Worm (Caenorhabditis elegans) whole organism, mixed stage, embryonic: ENCODE measurements around the gene Y75B12B.3.

Source experiments
- bed-3 ChIP-seq: fragments of 200-800 bp; sonication (Bioruptor generic); optimal IDR thresholded peaks from 3 replicates; lab custom pipeline; 2018; ENCODE audit warnings: mild to moderate bottlenecking, missing genetic modification characterization, moderate library complexity, missing compliant biosample characterization
- blmp-1 ChIP-seq: fragments of 150-350 bp; optimal IDR thresholded peaks from 2 replicates; lab custom pipeline; 2014; ENCODE audit warnings: missing biosample characterization, missing genetic modification characterization
- ceh-39 ChIP-seq: fragments of 150-350 bp; optimal IDR thresholded peaks from 2 replicates; lab custom pipeline; 2014; ENCODE audit warnings: missing biosample characterization, missing genetic modification characterization
- ceh-43 ChIP-seq: fragments of 200-800 bp; sonication (Bioruptor generic); optimal IDR thresholded peaks from 2 replicates; lab custom pipeline; 2018; ENCODE audit warnings: mild to moderate bottlenecking, missing genetic modification characterization, moderate library complexity, missing compliant biosample characterization
- ceh-83 ChIP-seq: fragments of 200-800 bp; sonication (Bioruptor generic); optimal IDR thresholded peaks from 2 replicates; lab custom pipeline; 2018; ENCODE audit warnings: mild to moderate bottlenecking, missing genetic modification characterization, missing compliant biosample characterization
- ces-1 ChIP-seq: fragments of 150-350 bp; optimal IDR thresholded peaks from 2 replicates; lab custom pipeline; 2014; ENCODE audit warnings: missing biosample characterization, missing genetic modification reagents, missing genetic modification characterization
- drap-1 ChIP-seq: fragments of 200-800 bp; sonication (Bioruptor generic); optimal IDR thresholded peaks from 3 replicates; lab custom pipeline; 2018; ENCODE audit warnings: mild to moderate bottlenecking, missing genetic modification characterization, missing compliant biosample characterization
- elt-1 ChIP-seq: sonication (generic microtip); optimal IDR thresholded peaks from 2 replicates; lab custom pipeline; 2017; ENCODE audit warnings: missing genetic modification characterization, mild to moderate bottlenecking, missing compliant biosample characterization, antibody characterized with exemption, moderate library complexity, borderline replicate concordance; ENCODE audit not compliant: insufficient read depth
- elt-3 ChIP-seq: fragments of 150-350 bp; optimal IDR thresholded peaks from 2 replicates; lab custom pipeline; 2014; ENCODE audit warnings: missing biosample characterization, missing genetic modification characterization
- flh-1 ChIP-seq: fragments of 200-800 bp; sonication (Bioruptor generic); optimal IDR thresholded peaks from 2 replicates; lab custom pipeline; 2018; ENCODE audit warnings: mild to moderate bottlenecking, missing genetic modification characterization, moderate library complexity, missing compliant biosample characterization
- hlh-1 ChIP-seq: fragments of 150-350 bp; optimal IDR thresholded peaks from 2 replicates; lab custom pipeline; 2014; ENCODE audit warnings: missing biosample characterization, missing genetic modification reagents, missing genetic modification characterization
- lin-13 ChIP-seq: fragments of 150-350 bp; optimal IDR thresholded peaks from 2 replicates; lab custom pipeline; 2014; ENCODE audit warnings: missing biosample characterization, missing genetic modification characterization
- lin-32 ChIP-seq: fragments of 200-800 bp; sonication (Bioruptor generic); optimal IDR thresholded peaks from 2 replicates; lab custom pipeline; 2018; ENCODE audit warnings: mild to moderate bottlenecking, missing genetic modification characterization, missing compliant biosample characterization
- lsy-2 ChIP-seq: fragments of 150-350 bp; optimal IDR thresholded peaks from 2 replicates; lab custom pipeline; 2014; ENCODE audit warnings: missing biosample characterization, missing genetic modification characterization
- mab-5 ChIP-seq: fragments of 150-350 bp; optimal IDR thresholded peaks from 2 replicates; lab custom pipeline; 2014; ENCODE audit warnings: missing biosample characterization, missing genetic modification characterization
- mep-1 ChIP-seq: fragments of 150-350 bp; optimal IDR thresholded peaks from 2 replicates; lab custom pipeline; 2017; ENCODE audit warnings: missing biosample characterization, missing genetic modification reagents, missing genetic modification characterization, inconsistent platforms
- mls-2 ChIP-seq: sonication (generic microtip); optimal IDR thresholded peaks from 2 replicates; lab custom pipeline; 2016; ENCODE audit warnings: mild to moderate bottlenecking, missing genetic modification characterization, moderate library complexity, missing compliant biosample characterization
- nhr-12 ChIP-seq: fragments of 150-350 bp; optimal IDR thresholded peaks from 2 replicates; lab custom pipeline; 2014; ENCODE audit warnings: missing biosample characterization, missing genetic modification characterization
- nhr-2 ChIP-seq: fragments of 150-350 bp; optimal IDR thresholded peaks from 2 replicates; lab custom pipeline; 2014; ENCODE audit warnings: missing biosample characterization, missing genetic modification characterization
- nhr-237 ChIP-seq: fragments of 150-350 bp; optimal IDR thresholded peaks from 2 replicates; lab custom pipeline; 2014; ENCODE audit warnings: missing biosample characterization, missing genetic modification characterization
- nhr-28 ChIP-seq: fragments of 150-350 bp; optimal IDR thresholded peaks from 2 replicates; lab custom pipeline; 2014; ENCODE audit warnings: missing biosample characterization, missing genetic modification characterization
- nhr-76 ChIP-seq: sonication (generic microtip); optimal IDR thresholded peaks from 2 replicates; lab custom pipeline; 2017; ENCODE audit warnings: missing biosample characterization, missing genetic modification characterization
- pha-4 ChIP-seq: fragments of 150-350 bp; optimal IDR thresholded peaks from 2 replicates; lab custom pipeline; 2018; ENCODE audit warnings: missing biosample characterization, missing genetic modification reagents, missing genetic modification characterization
- snpc-4 ChIP-seq: fragments of 150-350 bp; optimal IDR thresholded peaks from 2 replicates; lab custom pipeline; 2014; ENCODE audit warnings: missing biosample characterization, missing genetic modification characterization
- sptf-1 ChIP-seq: sonication (generic microtip); optimal IDR thresholded peaks from 2 replicates; lab custom pipeline; 2017; ENCODE audit warnings: mild to moderate bottlenecking, missing genetic modification characterization, moderate library complexity, missing compliant biosample characterization
- tbx-8 ChIP-seq: fragments of 200-800 bp; sonication (Bioruptor generic); optimal IDR thresholded peaks from 2 replicates; lab custom pipeline; 2018; ENCODE audit warnings: mild to moderate bottlenecking, missing genetic modification characterization, moderate library complexity, missing compliant biosample characterization
- unc-120 ChIP-seq: sonication (generic microtip); optimal IDR thresholded peaks from 2 replicates; lab custom pipeline; 2017; ENCODE audit warnings: missing genetic modification characterization, missing compliant biosample characterization; ENCODE audit not compliant: poor library complexity, severe bottlenecking
- unc-39 ChIP-seq: fragments of 150-350 bp; optimal IDR thresholded peaks from 2 replicates; lab custom pipeline; 2014; ENCODE audit warnings: missing biosample characterization, missing genetic modification characterization
- unc-62 ChIP-seq: fragments of 150-350 bp; optimal IDR thresholded peaks from 2 replicates; lab custom pipeline; 2014; ENCODE audit warnings: missing biosample characterization, missing genetic modification reagents, missing genetic modification characterization
- zip-8 ChIP-seq: fragments of 150-350 bp; optimal IDR thresholded peaks from 2 replicates; lab custom pipeline; 2014; ENCODE audit warnings: missing biosample characterization, missing genetic modification characterization
- ztf-11 ChIP-seq: fragments of 150-350 bp; optimal IDR thresholded peaks from 2 replicates; lab custom pipeline; 2014; ENCODE audit warnings: missing biosample characterization, missing genetic modification characterization

Y75B12B.3 gene

DNA sequence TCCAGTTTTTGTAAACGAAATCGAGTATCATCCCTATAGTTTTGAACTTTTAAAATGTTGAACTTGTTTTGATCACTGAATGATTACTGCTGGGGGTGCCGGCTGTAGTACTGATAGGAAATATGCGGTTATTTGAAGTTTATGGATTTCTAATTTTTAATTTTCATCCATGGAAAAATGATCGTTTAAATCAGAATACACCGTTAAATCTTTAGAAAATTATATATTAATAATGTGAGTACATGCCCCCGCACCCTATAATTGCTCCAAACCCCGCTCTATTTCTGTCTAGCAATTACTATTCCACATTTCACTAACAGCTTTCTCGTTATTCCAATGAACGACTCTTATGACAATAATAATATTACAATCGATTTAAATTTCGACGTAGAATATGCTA lies 13.7 kb upstream of the Y75B12B.3 start, which contains the start of gene Y75B12B.10:
Gene Y75B12B.10, plus strand, starts transcription at position 301 of the 400 bp plus-strand sequence.
- TF ChIP-seq ceh-39 (tag; lab: Kevin White, UChicago) (no peak), nhr-76 (tag; lab: Kevin White, UChicago) (no peak), ceh-43 (no peak), ces-1 (GFP tag; lab: Kevin White, UChicago) (no peak), mep-1 (tag; lab: Kevin White, UChicago) (no peak), lin-13 (tag; lab: Kevin White, UChicago) (no peak), elt-1 (no peak), nhr-2 (tag; lab: Kevin White, UChicago) (no peak), unc-39 (no peak), hlh-1 (no peak), unc-120 (no peak), unc-62 (GFP tag; lab: Kevin White, UChicago) (no peak), nhr-28 (tag; lab: Kevin White, UChicago) (no peak), elt-3 (tag; lab: Kevin White, UChicago) (no peak), bed-3 (GFP tag; lab: Kevin White, UChicago) (no peak), lsy-2 (tag; lab: Kevin White, UChicago) (no peak), lin-32 (no peak), nhr-12 (tag; lab: Kevin White, UChicago) (no peak), sptf-1 (no peak), ztf-11 (tag; lab: Kevin White, UChicago) (no peak)

DNA sequence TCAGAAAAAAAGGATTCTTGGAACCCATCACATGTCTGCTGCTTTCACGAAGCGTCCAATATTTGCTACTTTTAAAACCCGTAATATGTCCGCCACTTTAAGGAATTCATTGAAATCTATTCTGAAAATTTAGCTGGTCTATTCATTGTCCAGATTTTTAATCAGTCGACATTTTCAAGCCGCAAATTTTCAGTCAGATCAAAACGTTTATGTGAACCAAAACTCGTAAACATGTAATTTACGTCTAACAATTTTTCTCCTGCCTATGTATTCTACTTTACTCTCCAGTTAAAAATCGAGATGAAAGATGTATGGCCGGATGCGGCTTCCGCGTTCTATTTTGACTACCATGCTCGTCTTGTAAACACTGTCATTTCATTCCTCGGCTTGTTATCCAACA lies 11.9 kb upstream of the Y75B12B.3 start, which contains the start of gene srw-1:
Gene srw-1, plus strand, starts transcription at position 301 of the 400 bp plus-strand sequence.
- no peak for TF ChIP-seq lin-13 (tag; lab: Kevin White, UChicago)
- no peak for TF ChIP-seq lsy-2 (tag; lab: Kevin White, UChicago)
- no peak for TF ChIP-seq nhr-2 (tag; lab: Kevin White, UChicago)
- TF ChIP-seq snpc-4, result no peak
- no peak for TF ChIP-seq ceh-43
- no peak for TF ChIP-seq zip-8 (tag; lab: Kevin White, UChicago)

DNA sequence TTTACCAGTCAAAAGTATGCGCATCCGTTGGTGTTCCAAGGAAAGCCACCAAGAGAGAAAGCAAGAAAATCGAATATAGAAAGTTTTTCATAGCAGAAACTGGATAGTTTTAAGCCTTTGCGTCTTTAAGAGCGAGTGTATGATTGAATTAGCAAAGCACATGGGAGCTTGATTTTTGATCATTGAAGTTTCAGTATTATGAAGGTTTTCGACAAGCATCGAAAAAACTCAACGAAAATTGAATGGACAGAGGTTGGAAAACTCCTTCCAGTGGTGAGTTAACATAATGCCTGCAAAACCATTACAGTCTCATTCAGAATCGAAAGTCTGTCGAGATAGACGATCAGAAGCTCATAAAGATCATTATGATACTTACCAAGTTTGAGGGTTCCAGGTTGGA lies 7.8 kb upstream of the Y75B12B.3 start, which contains the start of gene Y75B12B.13:
Gene Y75B12B.13, minus strand, starts transcription at position 101 of the 400 bp plus-strand sequence.
- no peak for TF ChIP-seq elt-1
- TF ChIP-seq, all 35 proteins: peak for 0

DNA sequence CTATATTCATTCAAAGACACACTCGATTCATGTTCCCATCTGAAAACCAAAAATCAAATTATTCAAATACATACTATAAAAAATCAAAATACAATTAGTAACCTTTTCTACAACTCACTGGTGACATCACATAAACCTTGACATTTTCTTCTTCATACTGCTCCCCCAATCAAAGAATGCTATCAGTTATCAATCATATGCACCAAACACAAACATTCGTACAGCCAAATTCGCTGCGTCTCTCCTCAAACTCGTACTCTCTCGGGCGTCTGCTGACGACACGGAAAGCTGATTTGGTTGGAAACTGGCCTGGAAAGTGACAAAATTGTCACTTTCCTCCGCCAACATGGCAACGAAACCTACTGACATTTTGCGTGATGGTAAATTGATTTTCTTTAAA lies 6.3 kb upstream of the Y75B12B.3 start, which contains the start of gene plc-2:
Gene plc-2, plus strand, starts transcription at position 196 of the 400 bp plus-strand sequence.
- no peak for TF ChIP-seq nhr-237 (tag; lab: Kevin White, UChicago)
- no peak for TF ChIP-seq drap-1 (GFP tag; lab: Kevin White, UChicago)
- TF ChIP-seq pha-4 (tag; lab: Kevin White, UChicago), result no peak
- no peak for TF ChIP-seq mls-2 (tag; lab: Kevin White, UChicago)
- TF ChIP-seq blmp-1, result no peak
- no peak for TF ChIP-seq bed-3 (GFP tag; lab: Kevin White, UChicago)
- no peak for TF ChIP-seq tbx-8 (GFP tag; lab: Kevin White, UChicago)
- TF ChIP-seq lin-32, result no peak
- no peak for TF ChIP-seq mab-5 (tag; lab: Kevin White, UChicago)
- TF ChIP-seq ces-1 (GFP tag; lab: Kevin White, UChicago), result no peak
- TF ChIP-seq flh-1 (GFP tag; lab: Kevin White, UChicago), result no peak
- TF ChIP-seq mep-1 (tag; lab: Kevin White, UChicago), result no peak
- no peak for TF ChIP-seq lsy-2 (tag; lab: Kevin White, UChicago)
- TF ChIP-seq hlh-1, result no peak
- TF ChIP-seq ceh-39 (tag; lab: Kevin White, UChicago), result no peak
- no peak for TF ChIP-seq unc-39
- no peak for TF ChIP-seq unc-62 (GFP tag; lab: Kevin White, UChicago)

DNA sequence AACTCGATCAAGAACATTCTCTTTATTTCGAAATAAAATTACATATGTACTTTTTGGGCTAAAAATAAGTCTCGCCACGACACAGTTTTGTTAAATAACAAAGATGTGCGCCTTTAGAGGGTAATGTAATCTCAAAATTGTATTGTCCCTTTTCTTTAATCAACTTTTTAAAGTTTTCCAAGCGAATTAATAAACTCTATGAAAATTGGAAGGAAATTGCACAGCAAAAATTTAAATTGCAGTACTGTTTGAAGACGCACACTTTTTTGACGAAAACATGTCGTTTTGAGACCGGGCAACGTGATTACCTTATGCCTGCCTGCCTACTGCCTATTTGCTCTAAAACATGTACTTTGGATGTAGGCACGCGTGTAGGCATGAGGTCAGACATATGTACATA lies 5.9 kb upstream of the Y75B12B.3 start:
- TF ChIP-seq unc-62 (GFP tag; lab: Kevin White, UChicago) (no peak), ceh-83 (no peak), sptf-1 (no peak), zip-8 (tag; lab: Kevin White, UChicago) (no peak), blmp-1 (no peak), mls-2 (tag; lab: Kevin White, UChicago) (no peak), flh-1 (GFP tag; lab: Kevin White, UChicago) (no peak), lsy-2 (tag; lab: Kevin White, UChicago) (no peak), drap-1 (GFP tag; lab: Kevin White, UChicago) (no peak), unc-39 (no peak)
